Worm (Caenorhabditis elegans): ENCODE measurements around the gene T19D2.13.
A peak's percentile ranks its signal among the peaks of the same experiment; 100 is the strongest.

T19D2.13 gene

ce11 chrX:3915748-3916147, 26.4 kb downstream of the T19D2.13 start, which contains the start of gene idpp-9:
Gene idpp-9, minus strand, starts transcription at chrX:3915848.
- TF ChIP-seq ets-4 (tag; optimal IDR thresholded peaks at IDR 0.05) (no peak), hlh-13 (GFP tag; optimal IDR thresholded peaks at IDR 0.05) (no peak), lim-6 (tag; optimal IDR thresholded peaks at IDR 0.05) (no peak), F13H6.1 (tag; optimal IDR thresholded peaks at IDR 0.05) (no peak), ceh-18 (tag; optimal IDR thresholded peaks at IDR 0.05) (no peak), nfya-1 (tag; optimal IDR thresholded peaks at IDR 0.05) (no peak), unc-86 (tag; optimal IDR thresholded peaks at IDR 0.05) (no peak), dve-1 (tag; optimal IDR thresholded peaks at IDR 0.05) (no peak), fax-1 (tag; optimal IDR thresholded peaks at IDR 0.05) (no peak), unc-42 (tag; optimal IDR thresholded peaks at IDR 0.05) (no peak)

- TF ChIP-seq unc-86 (tag; optimal IDR thresholded peaks at IDR 0.05), result no peak
- peak; percentile 43 for TF ChIP-seq madf-2 (tag; optimal IDR thresholded peaks at IDR 0.05)
- TF ChIP-seq fax-1 (tag; optimal IDR thresholded peaks at IDR 0.05), result peak; percentile 50
- no peak for TF ChIP-seq ceh-14 (tag; optimal IDR thresholded peaks at IDR 0.05)
- no peak for TF ChIP-seq ceh-45 (GFP tag; IDR thresholded peaks at IDR 0.05)
- TF ChIP-seq gmeb-2 (tag; optimal IDR thresholded peaks at IDR 0.05), result peak; percentile 38
- TF ChIP-seq ama-1 (optimal IDR thresholded peaks at IDR 0.05), result no peak
- peak; percentile 11 for TF ChIP-seq tbx-2 (tag; optimal IDR thresholded peaks at IDR 0.05)
- TF ChIP-seq sdc-2 (tag; optimal IDR thresholded peaks at IDR 0.05), result peak; percentile 74
- TF ChIP-seq hlh-15 (tag; optimal IDR thresholded peaks at IDR 0.05), result no peak
- TF ChIP-seq lin-11 (tag; optimal IDR thresholded peaks at IDR 0.05), result no peak
- TF ChIP-seq fkh-6 (tag; optimal IDR thresholded peaks at IDR 0.05), result no peak
- TF ChIP-seq hlh-30 (tag; optimal IDR thresholded peaks at IDR 0.05; ENCODE audit: insufficient read depth), result no peak
- peak; percentile 38 for TF ChIP-seq nhr-232 (tag; optimal IDR thresholded peaks at IDR 0.05)
- TF ChIP-seq ceh-2 (tag; optimal IDR thresholded peaks at IDR 0.05), result no peak
- TF ChIP-seq hlh-8 (tag; optimal IDR thresholded peaks at IDR 0.05), result peak; percentile 14
- TF ChIP-seq ceh-6 (GFP tag; optimal IDR thresholded peaks at IDR 0.05), result peak; percentile 74
- TF ChIP-seq pqm-1 (tag; optimal IDR thresholded peaks at IDR 0.05), result no peak
- peak; percentile 11 for TF ChIP-seq nfya-1 (tag; optimal IDR thresholded peaks at IDR 0.05)
- peak; percentile 32 for TF ChIP-seq C38D4.7 (GFP tag; optimal IDR thresholded peaks at IDR 0.05)
- TF ChIP-seq che-1 (tag; optimal IDR thresholded peaks at IDR 0.05), result peak; percentile 58
- peak; percentile 53 for TF ChIP-seq pat-9 (tag; optimal IDR thresholded peaks at IDR 0.05)
- no peak for TF ChIP-seq pag-3 (tag; optimal IDR thresholded peaks at IDR 0.05; ENCODE audit: borderline replicate concordance)
- no peak for TF ChIP-seq tbx-7 (tag; optimal IDR thresholded peaks at IDR 0.05)
- peak; percentile 29 for TF ChIP-seq K09A11.1 (tag; optimal IDR thresholded peaks at IDR 0.05; ENCODE audit: insufficient read depth)
- TF ChIP-seq ceh-31 (tag; optimal IDR thresholded peaks at IDR 0.05), result peak; percentile 1
- TF ChIP-seq syd-9 (tag; optimal IDR thresholded peaks at IDR 0.05), result peak; percentile 17
- peak; percentile 53 for TF ChIP-seq ttx-3 (tag; optimal IDR thresholded peaks at IDR 0.05)
- peak; percentile 40 for TF ChIP-seq eyg-1 (tag; optimal IDR thresholded peaks at IDR 0.05)
- no peak for TF ChIP-seq pros-1 (tag; optimal IDR thresholded peaks at IDR 0.05)
- peak; percentile 41 for TF ChIP-seq elt-2 (tag; optimal IDR thresholded peaks at IDR 0.05)
- peak; percentile 0 for TF ChIP-seq sox-4 (tag; optimal IDR thresholded peaks at IDR 0.05)
- TF ChIP-seq ceh-34 (tag; optimal IDR thresholded peaks at IDR 0.05), result peak; percentile 15
- TF ChIP-seq rnt-1 (tag; optimal IDR thresholded peaks at IDR 0.05), result peak; percentile 38
- TF ChIP-seq npax-4 (tag; optimal IDR thresholded peaks at IDR 0.05), result no peak
- TF ChIP-seq hlh-6 (tag; optimal IDR thresholded peaks at IDR 0.05), result peak; percentile 53
- TF ChIP-seq ref-2 (tag; optimal IDR thresholded peaks at IDR 0.05), result peak; percentile 30
These were observed 27.9 kb downstream of the T19D2.13 start for ce11 chrX:3914273-3914672.
